Worm (Caenorhabditis elegans) whole organism, young adult: Measurements from ENCODE around the gene T13F3.8.
A peak's percentile ranks its signal among the peaks of the same experiment; 100 is the strongest.

Experiments used
- B0261.1 ChIP-seq: sonication (generic microtip); optimal IDR thresholded peaks from 2 replicates; lab custom pipeline; 2016; ENCODE audit warnings: mild to moderate bottlenecking, missing genetic modification characterization, moderate library complexity, missing compliant biosample characterization
- C06A6.2 ChIP-seq: fragments of 200-800 bp; sonication (Bioruptor generic); conservative IDR thresholded peaks from 2 replicates; pipeline ENCODE4 v1.3.6; 2022; ENCODE audit warnings: missing genetic modification characterization, missing compliant biosample characterization
- F10E7.11 ChIP-seq: sonication (generic microtip); optimal IDR thresholded peaks from 2 replicates; lab custom pipeline; 2017; ENCODE audit warnings: mild to moderate bottlenecking, missing genetic modification characterization, moderate library complexity, missing compliant biosample characterization
- F33H1.4 ChIP-seq: fragments of 200-800 bp; sonication (Bioruptor generic); IDR thresholded peaks from 2 replicates; pipeline ENCODE4 v1.3.6; 2022; ENCODE audit warnings: missing genetic modification reagents, missing genetic modification characterization, missing compliant biosample characterization
- F37B4.10 ChIP-seq: fragments of 200-800 bp; sonication (Bioruptor generic); IDR thresholded peaks from 2 replicates; pipeline ENCODE4 v1.3.6; 2022; ENCODE audit warnings: missing genetic modification characterization, missing compliant biosample characterization
- F39B2.1 ChIP-seq: fragments of 200-800 bp; sonication (Bioruptor generic); IDR thresholded peaks from 2 replicates; pipeline ENCODE4 v1.3.6; 2022; ENCODE audit warnings: missing genetic modification reagents, missing genetic modification characterization, missing compliant biosample characterization
- F49E8.2 ChIP-seq: sonication (generic microtip); optimal IDR thresholded peaks from 3 replicates; lab custom pipeline; 2017; ENCODE audit warnings: missing genetic modification characterization, mild to moderate bottlenecking, missing compliant biosample characterization, antibody characterized with exemption, moderate library complexity; ENCODE audit not compliant: insufficient read depth
- F52B5.7 ChIP-seq: sonication (generic microtip); optimal IDR thresholded peaks from 2 replicates; lab custom pipeline; 2016; ENCODE audit warnings: mild to moderate bottlenecking, missing genetic modification characterization, missing compliant biosample characterization
- F57A8.1 ChIP-seq: fragments of 200-800 bp; sonication (Bioruptor generic); optimal IDR thresholded peaks from 2 replicates; lab custom pipeline; 2018; ENCODE audit warnings: mild to moderate bottlenecking, missing genetic modification characterization, moderate library complexity, missing compliant biosample characterization
- F57C9.4 ChIP-seq: sonication (generic microtip); optimal IDR thresholded peaks from 2 replicates; lab custom pipeline; 2017; ENCODE audit warnings: mild to moderate bottlenecking, missing genetic modification characterization, missing compliant biosample characterization
- Y67H2A.10 ChIP-seq: fragments of 200-800 bp; sonication (Bioruptor generic); conservative IDR thresholded peaks from 2 replicates; pipeline ENCODE4 v1.3.6; 2022; ENCODE audit warnings: missing genetic modification reagents, missing genetic modification characterization, missing compliant biosample characterization
- Y79H2A.3 ChIP-seq: fragments of 200-800 bp; sonication (Bioruptor generic); conservative IDR thresholded peaks from 2 replicates; pipeline ENCODE4 v1.3.6; 2022; ENCODE audit warnings: missing genetic modification reagents, missing genetic modification characterization, missing compliant biosample characterization
- aptf-2 ChIP-seq: fragments of 200-800 bp; sonication (Bioruptor generic); conservative IDR thresholded peaks from 2 replicates; pipeline ENCODE4 v1.3.6; 2022; ENCODE audit warnings: missing genetic modification reagents, missing genetic modification characterization, missing compliant biosample characterization
- atf-7 ChIP-seq: sonication (generic microtip); optimal IDR thresholded peaks from 2 replicates; lab custom pipeline; 2017; ENCODE audit warnings: mild to moderate bottlenecking, missing genetic modification characterization, missing compliant biosample characterization
- cebp-1 ChIP-seq, 2 experiments: fragments of 200-800 bp in 1 of 2; sonication (Bioruptor generic) in 1 of 2; sonication (generic microtip) in 1 of 2; IDR thresholded peaks in 1 of 2; optimal IDR thresholded peaks in 1 of 2; 2 replicates each; pipeline versions ENCODE4 v1.3.6 to Lab custom; 2017 to 2022; ENCODE audit warnings: missing compliant biosample characterization in 2 of 2, missing genetic modification characterization in 2 of 2, mild to moderate bottlenecking in 1 of 2, missing genetic modification reagents in 1 of 2, moderate library complexity in 1 of 2
- ceh-27 ChIP-seq: fragments of 200-800 bp; sonication (Bioruptor generic); optimal IDR thresholded peaks from 2 replicates; lab custom pipeline; 2018; ENCODE audit warnings: mild to moderate bottlenecking, missing genetic modification characterization, moderate library complexity, missing compliant biosample characterization
- ceh-79 ChIP-seq: sonication (generic microtip); optimal IDR thresholded peaks from 2 replicates; lab custom pipeline; 2017; ENCODE audit warnings: mild to moderate bottlenecking, missing genetic modification characterization, missing compliant biosample characterization
- die-1 ChIP-seq: sonication (generic microtip); optimal IDR thresholded peaks from 2 replicates; lab custom pipeline; 2016; ENCODE audit warnings: missing genotype, mild to moderate bottlenecking, missing genetic modification characterization, missing compliant biosample characterization
- dpl-1 ChIP-seq: fragments of 150-350 bp; optimal IDR thresholded peaks from 2 replicates; lab custom pipeline; 2014; ENCODE audit warnings: missing biosample characterization, missing genetic modification reagents, missing genetic modification characterization
- egl-44 ChIP-seq: fragments of 200-800 bp; sonication (Bioruptor generic); IDR thresholded peaks from 2 replicates; pipeline ENCODE4 v1.3.6; 2022; ENCODE audit warnings: missing genetic modification reagents, missing genetic modification characterization, missing compliant biosample characterization
- egrh-3 ChIP-seq: fragments of 200-800 bp; sonication (Bioruptor generic); IDR thresholded peaks from 2 replicates; pipeline ENCODE4 v1.3.6; 2022; ENCODE audit warnings: missing genetic modification reagents, missing genetic modification characterization, missing compliant biosample characterization
- fkh-3 ChIP-seq: sonication (generic microtip); optimal IDR thresholded peaks from 2 replicates; lab custom pipeline; 2016; ENCODE audit warnings: mild to moderate bottlenecking, missing genetic modification characterization, missing compliant biosample characterization
- him-1 ChIP-seq: sonication (generic microtip); optimal IDR thresholded peaks from 2 replicates; lab custom pipeline; 2016; ENCODE audit warnings: missing genotype, missing genetic modification reagents, missing genetic modification characterization, missing compliant biosample characterization
- hmg-1.2 ChIP-seq: fragments of 200-800 bp; sonication (Bioruptor generic); IDR thresholded peaks from 2 replicates; pipeline ENCODE4 v1.3.6; 2022; ENCODE audit warnings: missing genetic modification reagents, missing genetic modification characterization, missing compliant biosample characterization
- hsf-1 ChIP-seq: fragments of 200-800 bp; sonication (Bioruptor generic); IDR thresholded peaks from 2 replicates; pipeline ENCODE4 v1.3.6; 2022; ENCODE audit warnings: missing genetic modification reagents, missing genetic modification characterization, missing compliant biosample characterization
- lin-26 ChIP-seq: fragments of 200-800 bp; sonication (Bioruptor generic); IDR thresholded peaks from 2 replicates; pipeline ENCODE4 v1.3.6; 2022; ENCODE audit warnings: missing genetic modification reagents, missing genetic modification characterization, missing compliant biosample characterization
- lin-35 ChIP-seq, 3 experiments: fragments of 150-350 bp in 2 of 3; sonication (generic microtip) in 1 of 3; optimal IDR thresholded peaks; 2 replicates each; lab custom pipeline; 2014 to 2018; ENCODE audit warnings: missing biosample characterization in 3 of 3, missing genetic modification characterization in 3 of 3, missing genetic modification reagents in 3 of 3
- lin-40 ChIP-seq: sonication (generic microtip); optimal IDR thresholded peaks from 2 replicates; lab custom pipeline; 2016; ENCODE audit warnings: missing genetic modification characterization, mild to moderate bottlenecking, missing compliant biosample characterization, missing genotype, missing genetic modification reagents
- lin-54 ChIP-seq: fragments of 200-800 bp; sonication (Bioruptor generic); optimal IDR thresholded peaks from 2 replicates; lab custom pipeline; 2018; ENCODE audit warnings: mild to moderate bottlenecking, missing genetic modification characterization, missing compliant biosample characterization
- lir-1 ChIP-seq: fragments of 200-800 bp; sonication (Bioruptor generic); conservative IDR thresholded peaks from 2 replicates; pipeline ENCODE4 v1.3.6; 2022; ENCODE audit warnings: missing genetic modification reagents, missing genetic modification characterization, missing compliant biosample characterization
- madf-3 ChIP-seq: fragments of 200-800 bp; sonication (Bioruptor generic); IDR thresholded peaks from 2 replicates; pipeline ENCODE4 v1.3.6; 2022; ENCODE audit warnings: missing genetic modification reagents, missing genetic modification characterization, missing compliant biosample characterization
- madf-8 ChIP-seq: fragments of 200-800 bp; sonication (Bioruptor generic); conservative IDR thresholded peaks from 2 replicates; pipeline ENCODE4 v1.3.6; 2022; ENCODE audit warnings: missing genetic modification reagents, missing genetic modification characterization, missing compliant biosample characterization
- mcd-1 ChIP-seq: fragments of 200-800 bp; sonication (Bioruptor generic); IDR thresholded peaks from 2 replicates; pipeline ENCODE4 v1.3.6; 2022; ENCODE audit warnings: missing genetic modification reagents, missing genetic modification characterization, missing compliant biosample characterization
- mel-28 ChIP-seq: sonication (generic microtip); optimal IDR thresholded peaks from 2 replicates; lab custom pipeline; 2016; ENCODE audit warnings: borderline replicate concordance, mild to moderate bottlenecking, missing genetic modification characterization, missing compliant biosample characterization
- mxl-1 ChIP-seq: sonication (generic microtip); optimal IDR thresholded peaks from 2 replicates; lab custom pipeline; 2016; ENCODE audit warnings: missing genetic modification characterization, missing compliant biosample characterization
- nfyb-1 ChIP-seq: fragments of 200-800 bp; sonication (Bioruptor generic); IDR thresholded peaks from 2 replicates; pipeline ENCODE4 v1.3.6; 2022; ENCODE audit warnings: missing genetic modification reagents, missing genetic modification characterization, missing compliant biosample characterization
- nhr-120 ChIP-seq: fragments of 200-800 bp; sonication (Bioruptor generic); IDR thresholded peaks from 2 replicates; pipeline ENCODE4 v1.3.6; 2022; ENCODE audit warnings: missing genetic modification characterization, missing compliant biosample characterization
- nhr-80 ChIP-seq: sonication (generic microtip); optimal IDR thresholded peaks from 2 replicates; lab custom pipeline; 2016; ENCODE audit warnings: missing genetic modification characterization, missing compliant biosample characterization
- nhr-90 ChIP-seq: sonication (generic microtip); optimal IDR thresholded peaks from 2 replicates; lab custom pipeline; 2016; ENCODE audit warnings: missing genotype, mild to moderate bottlenecking, missing genetic modification characterization, missing compliant biosample characterization
- pbrm-1 ChIP-seq: fragments of 200-800 bp; sonication (Bioruptor generic); IDR thresholded peaks from 2 replicates; pipeline ENCODE4 v1.3.6; 2022; ENCODE audit warnings: missing genetic modification reagents, missing genetic modification characterization, missing compliant biosample characterization
- rcor-1 ChIP-seq: fragments of 200-800 bp; sonication (Bioruptor generic); IDR thresholded peaks from 2 replicates; pipeline ENCODE4 v1.3.6; 2022; ENCODE audit warnings: missing genetic modification reagents, missing genetic modification characterization, missing compliant biosample characterization
- rec-8 ChIP-seq, 2 experiments: sonication (generic microtip); optimal IDR thresholded peaks; 2 replicates each; lab custom pipeline; 2016; ENCODE audit warnings: mild to moderate bottlenecking in 2 of 2, missing genetic modification characterization in 2 of 2, missing genetic modification reagents in 2 of 2, missing genotype in 2 of 2, missing biosample characterization in 1 of 2, missing compliant biosample characterization in 1 of 2, moderate library complexity in 1 of 2
- sea-2 ChIP-seq: fragments of 200-800 bp; sonication (Bioruptor generic); IDR thresholded peaks from 2 replicates; pipeline ENCODE4 v1.3.6; 2022; ENCODE audit warnings: missing genetic modification characterization, missing compliant biosample characterization
- snpc-1.1 ChIP-seq: sonication (generic microtip); optimal IDR thresholded peaks from 2 replicates; lab custom pipeline; 2017; ENCODE audit warnings: missing genetic modification characterization, mild to moderate bottlenecking, missing compliant biosample characterization, antibody characterized with exemption, moderate library complexity, missing genotype, missing genetic modification reagents; ENCODE audit not compliant: insufficient read depth
- somi-1 ChIP-seq: fragments of 200-800 bp; sonication (Bioruptor generic); optimal IDR thresholded peaks from 2 replicates; lab custom pipeline; 2018; ENCODE audit warnings: mild to moderate bottlenecking, missing genetic modification characterization, missing compliant biosample characterization
- unc-130 ChIP-seq: sonication (generic microtip); optimal IDR thresholded peaks from 2 replicates; lab custom pipeline; 2016; ENCODE audit warnings: missing genetic modification reagents, missing genetic modification characterization, missing compliant biosample characterization
- xnd-1 ChIP-seq: sonication (generic microtip); optimal IDR thresholded peaks from 2 replicates; lab custom pipeline; 2016; ENCODE audit warnings: missing genotype, missing genetic modification reagents, missing genetic modification characterization, missing compliant biosample characterization

T13F3.8 gene

ce11 chrV:16225524-16226116 lies 44.0 kb upstream of the T13F3.8 start (continued):
- TF ChIP-seq C06A6.2 (GFP tag; lab: Robert Waterston, UW) (no peak), rcor-1 (GFP tag; lab: Robert Waterston, UW) (0 out of 2 replicates have a peak, but pooled peaks have one; percentile 26), lin-54 (GFP tag; lab: Kevin White, UChicago) (peak; percentile 16), F52B5.7 (no peak), mxl-1 (no peak), die-1 (tag; lab: Kevin White, UChicago) (peak; percentile 45), fkh-3 (tag; lab: Kevin White, UChicago) (no peak), unc-130 (GFP tag; lab: Kevin White, UChicago) (peak; percentile 13), F57A8.1 (GFP tag; lab: Kevin White, UChicago) (no peak), xnd-1 (peak; percentile 24), madf-8 (0 out of 2 replicates have a peak, but pooled peaks have one; percentile 11), nfyb-1 (GFP tag; lab: Robert Waterston, UW) (peak; percentile 42; the same call in 1 of the 2 replicates), mcd-1 (GFP tag; lab: Robert Waterston, UW) (peak; percentile 32), lin-26 (peak; percentile 82), Y67H2A.10 (GFP tag; lab: Robert Waterston, UW) (no peak), lin-35 (GFP tag; optimal IDR thresholded peaks at IDR 0.05; lab: Kevin White, UChicago) (no peak), snpc-1.1 (tag; lab: Kevin White, UChicago) (peak; percentile 92), hmg-1.2 (peak; percentile 91), cebp-1 (GFP tag; IDR thresholded peaks at IDR 0.05; lab: Robert Waterston, UW) (no peak), cebp-1 (tag; optimal IDR thresholded peaks at IDR 0.05; lab: Kevin White, UChicago) (no peak), F57C9.4 (no peak), mel-28 (tag; lab: Kevin White, UChicago) (no peak), atf-7 (tag; lab: Kevin White, UChicago) (no peak), somi-1 (no peak), F49E8.2 (tag; lab: Kevin White, UChicago) (peak; percentile 62), nhr-120 (GFP tag; lab: Robert Waterston, UW) (no peak), him-1 (tag; lab: Kevin White, UChicago) (no peak), rec-8 (tag; optimal IDR thresholded peaks at IDR 0.05; lab: Kevin White, UChicago) (no peak), F39B2.1 (GFP tag; lab: Robert Waterston, UW) (no peak), F10E7.11 (no peak), F37B4.10 (GFP tag; lab: Robert Waterston, UW) (no peak), sea-2 (GFP tag; lab: Robert Waterston, UW) (no peak), Y79H2A.3 (GFP tag; lab: Robert Waterston, UW) (no peak), ceh-27 (GFP tag; lab: Kevin White, UChicago) (no peak), dpl-1 (GFP tag; lab: Kevin White, UChicago) (no peak), aptf-2 (0 out of 2 replicates have a peak, but pooled peaks have one; percentile 29), madf-3 (no peak), nhr-90 (tag; lab: Kevin White, UChicago) (no peak), hsf-1 (GFP tag; lab: Robert Waterston, UW) (no peak), B0261.1 (peak; percentile 21), egrh-3 (0 out of 2 replicates have a peak, but pooled peaks have one; percentile 28), ceh-79 (tag; lab: Kevin White, UChicago) (no peak), lir-1 (no peak), nhr-80 (tag; lab: Kevin White, UChicago) (no peak), F33H1.4 (GFP tag; lab: Robert Waterston, UW) (peak; percentile 14; the same call in 1 of the 2 replicates), egl-44 (GFP tag; lab: Robert Waterston, UW) (0 out of 2 replicates have a peak, but pooled peaks have one; percentile 52), lin-40 (tag; lab: Kevin White, UChicago) (no peak), pbrm-1 (peak; percentile 86)
